Worm (Caenorhabditis elegans) whole organism, L1 larva: ENCODE measurements around the gene rpl-21.
A peak's percentile ranks its signal among the peaks of the same experiment; 100 is the strongest.

ENCODE experiments used
- C04F5.9 ChIP-seq: sonication (generic microtip); optimal IDR thresholded peaks from 2 replicates; lab custom pipeline; 2016; ENCODE audit warnings: missing genetic modification characterization, missing compliant biosample characterization
- C16A3.4 ChIP-seq: fragments of 150-350 bp; optimal IDR thresholded peaks from 2 replicates; lab custom pipeline; 2014; ENCODE audit warnings: missing biosample characterization, missing genetic modification characterization
- Y116A8C.19 ChIP-seq: sonication (generic microtip); optimal IDR thresholded peaks from 2 replicates; lab custom pipeline; 2016; ENCODE audit warnings: missing compliant biosample characterization, missing genetic modification characterization, borderline replicate concordance
- ama-1 ChIP-seq: fragments of 150-350 bp; optimal IDR thresholded peaks from 2 replicates; lab custom pipeline; 2014
- blmp-1 ChIP-seq: fragments of 150-350 bp; optimal IDR thresholded peaks from 2 replicates; lab custom pipeline; 2014; ENCODE audit warnings: missing biosample characterization, missing genetic modification characterization
- ceh-8 ChIP-seq: fragments of 200-800 bp; sonication (Bioruptor generic); optimal IDR thresholded peaks from 2 replicates; lab custom pipeline; 2018; ENCODE audit warnings: mild to moderate bottlenecking, missing genetic modification characterization, moderate library complexity, missing compliant biosample characterization
- ceh-88 ChIP-seq: fragments of 200-800 bp; sonication (Bioruptor generic); IDR thresholded peaks from 2 replicates; pipeline ENCODE4 v1.3.6; 2022; ENCODE audit warnings: missing genetic modification characterization, missing compliant biosample characterization
- ces-1 ChIP-seq: fragments of 150-350 bp; optimal IDR thresholded peaks from 2 replicates; lab custom pipeline; 2014; ENCODE audit warnings: missing biosample characterization, missing genetic modification reagents, missing genetic modification characterization
- dsc-1 ChIP-seq: sonication (generic microtip); optimal IDR thresholded peaks from 2 replicates; lab custom pipeline; 2016; ENCODE audit warnings: mild to moderate bottlenecking, missing genetic modification characterization, missing compliant biosample characterization
- efl-1 ChIP-seq, 4 experiments: fragments of 150-350 bp; optimal IDR thresholded peaks in 3 of 4; peaks in 1 of 4; 1 replicate in 1 of 4; 2 replicates in 3 of 4; lab custom pipeline; 2014; ENCODE audit warnings: missing biosample characterization in 2 of 4, missing genetic modification characterization in 2 of 4, missing genetic modification reagents in 2 of 4
- efl-3 ChIP-seq: fragments of 200-800 bp; sonication (Bioruptor generic); optimal IDR thresholded peaks from 2 replicates; lab custom pipeline; 2018; ENCODE audit warnings: mild to moderate bottlenecking, missing genetic modification characterization, missing compliant biosample characterization
- egl-27 ChIP-seq, 2 experiments: fragments of 150-350 bp in 1 of 2; sonication (generic microtip); optimal IDR thresholded peaks; 3 replicates each; lab custom pipeline; 2017 to 2018; ENCODE audit warnings: missing biosample characterization in 2 of 2, missing genetic modification characterization in 2 of 2, missing genetic modification reagents in 2 of 2
- fkh-10 ChIP-seq: sonication (generic microtip); optimal IDR thresholded peaks from 2 replicates; lab custom pipeline; 2017; ENCODE audit warnings: missing biosample characterization, missing genetic modification reagents, missing genetic modification characterization
- fkh-4 ChIP-seq: sonication (generic microtip); optimal IDR thresholded peaks from 2 replicates; lab custom pipeline; 2016; ENCODE audit warnings: missing compliant biosample characterization, missing genetic modification characterization, borderline replicate concordance
- fkh-8 ChIP-seq: sonication (generic microtip); optimal IDR thresholded peaks from 2 replicates; lab custom pipeline; 2016; ENCODE audit warnings: mild to moderate bottlenecking, missing genetic modification characterization, missing compliant biosample characterization
- fos-1 ChIP-seq: fragments of 150-350 bp; optimal IDR thresholded peaks from 2 replicates; lab custom pipeline; 2014; ENCODE audit warnings: missing biosample characterization, missing genetic modification characterization
- grh-1 ChIP-seq: fragments of 200-800 bp; sonication (Bioruptor generic); IDR thresholded peaks from 2 replicates; pipeline ENCODE4 v1.3.6; 2022; ENCODE audit warnings: missing genetic modification reagents, missing genetic modification characterization, missing compliant biosample characterization
- hlh-4 ChIP-seq: sonication (generic microtip); optimal IDR thresholded peaks from 2 replicates; lab custom pipeline; 2016; ENCODE audit warnings: mild to moderate bottlenecking, missing genetic modification characterization, missing compliant biosample characterization
- hpl-2 ChIP-seq: fragments of 150-350 bp; optimal IDR thresholded peaks from 2 replicates; lab custom pipeline; 2014; ENCODE audit warnings: missing biosample characterization, missing genetic modification reagents, missing genetic modification characterization
- irx-1 ChIP-seq: sonication (generic microtip); optimal IDR thresholded peaks from 2 replicates; lab custom pipeline; 2016; ENCODE audit warnings: missing genetic modification characterization, missing compliant biosample characterization
- jun-1 ChIP-seq: fragments of 150-350 bp; optimal IDR thresholded peaks from 2 replicates; lab custom pipeline; 2014; ENCODE audit warnings: missing biosample characterization, missing genetic modification reagents, missing genetic modification characterization
- lin-14 ChIP-seq: fragments of 200-800 bp; sonication (Bioruptor generic); optimal IDR thresholded peaks from 2 replicates; lab custom pipeline; 2018; ENCODE audit warnings: mild to moderate bottlenecking, missing genetic modification characterization, moderate library complexity, missing compliant biosample characterization
- lin-39 ChIP-seq: fragments of 150-350 bp; optimal IDR thresholded peaks from 2 replicates; lab custom pipeline; 2014; ENCODE audit warnings: missing biosample characterization, missing genetic modification reagents, missing genetic modification characterization
- lir-3 ChIP-seq: sonication (generic microtip); optimal IDR thresholded peaks from 2 replicates; lab custom pipeline; 2016; ENCODE audit warnings: mild to moderate bottlenecking, missing genetic modification characterization, moderate library complexity, missing compliant biosample characterization; ENCODE audit not compliant: poor library complexity
- mab-9 ChIP-seq: fragments of 200-800 bp; sonication (Bioruptor generic); IDR thresholded peaks from 2 replicates; pipeline ENCODE4 v1.3.6; 2022; ENCODE audit warnings: missing genetic modification reagents, missing genetic modification characterization, missing compliant biosample characterization
- mdl-1 ChIP-seq, 2 experiments: fragments of 150-350 bp; optimal IDR thresholded peaks; 2 replicates each; lab custom pipeline; 2014 to 2017; ENCODE audit warnings: missing biosample characterization in 2 of 2, missing genetic modification characterization in 2 of 2, inconsistent platforms in 1 of 2
- mef-2 ChIP-seq: fragments of 150-350 bp; optimal IDR thresholded peaks from 2 replicates; lab custom pipeline; 2014; ENCODE audit warnings: missing biosample characterization, missing genetic modification characterization
- mep-1 ChIP-seq: fragments of 150-350 bp; optimal IDR thresholded peaks from 2 replicates; lab custom pipeline; 2014; ENCODE audit warnings: missing biosample characterization, missing genetic modification characterization
- nhr-11 ChIP-seq: fragments of 150-350 bp; optimal IDR thresholded peaks from 2 replicates; lab custom pipeline; 2014; ENCODE audit warnings: missing biosample characterization, missing genetic modification characterization
- nhr-12 ChIP-seq: sonication (generic microtip); optimal IDR thresholded peaks from 2 replicates; lab custom pipeline; 2017; ENCODE audit warnings: missing biosample characterization, missing genetic modification characterization
- nhr-19 ChIP-seq: fragments of 200-800 bp; sonication (Bioruptor generic); conservative IDR thresholded peaks from 2 replicates; pipeline ENCODE4 v1.3.6; 2022; ENCODE audit warnings: missing genetic modification characterization, missing compliant biosample characterization
- nhr-237 ChIP-seq: fragments of 150-350 bp; optimal IDR thresholded peaks from 2 replicates; lab custom pipeline; 2014; ENCODE audit warnings: missing biosample characterization, missing genetic modification characterization
- nhr-28 ChIP-seq: fragments of 150-350 bp; optimal IDR thresholded peaks from 2 replicates; lab custom pipeline; 2014; ENCODE audit warnings: missing biosample characterization, missing genetic modification characterization
- nhr-47 ChIP-seq: sonication (generic microtip); optimal IDR thresholded peaks from 2 replicates; lab custom pipeline; 2016; ENCODE audit warnings: mild to moderate bottlenecking, missing genetic modification characterization, moderate library complexity, missing compliant biosample characterization
- nhr-84 ChIP-seq: sonication (generic microtip); optimal IDR thresholded peaks from 2 replicates; lab custom pipeline; 2017; ENCODE audit warnings: missing biosample characterization, missing genetic modification characterization
- nhr-85 ChIP-seq: sonication (generic microtip); peaks from one replicate; lab custom pipeline; 2016; ENCODE audit warnings: missing genetic modification characterization, inconsistent platforms, missing compliant biosample characterization
- nhr-90 ChIP-seq: sonication (generic microtip); optimal IDR thresholded peaks from 2 replicates; lab custom pipeline; 2016; ENCODE audit warnings: mild to moderate bottlenecking, missing genetic modification characterization, missing compliant biosample characterization; ENCODE audit not compliant: poor library complexity
- pax-3 ChIP-seq: fragments of 200-800 bp; sonication (Bioruptor generic); optimal IDR thresholded peaks from 2 replicates; lab custom pipeline; 2018; ENCODE audit warnings: mild to moderate bottlenecking, missing genetic modification characterization, moderate library complexity, missing compliant biosample characterization
- pqm-1 ChIP-seq: sonication (generic microtip); optimal IDR thresholded peaks from 3 replicates; lab custom pipeline; 2017; ENCODE audit warnings: missing biosample characterization, missing genetic modification characterization
- skn-1 ChIP-seq: fragments of 150-350 bp; optimal IDR thresholded peaks from 2 replicates; lab custom pipeline; 2014; ENCODE audit warnings: missing biosample characterization, missing genetic modification characterization
- snpc-4 ChIP-seq: fragments of 150-350 bp; optimal IDR thresholded peaks from 2 replicates; lab custom pipeline; 2014; ENCODE audit warnings: missing biosample characterization, missing genetic modification characterization
- snu-23 ChIP-seq: sonication (generic microtip); optimal IDR thresholded peaks from 2 replicates; lab custom pipeline; 2016; ENCODE audit warnings: missing genetic modification characterization, missing compliant biosample characterization
- sox-4 ChIP-seq: sonication (generic microtip); optimal IDR thresholded peaks from 2 replicates; lab custom pipeline; 2016; ENCODE audit warnings: missing genetic modification characterization, missing compliant biosample characterization
- sptf-1 ChIP-seq: fragments of 150-350 bp; optimal IDR thresholded peaks from 2 replicates; lab custom pipeline; 2014; ENCODE audit warnings: missing biosample characterization, missing genetic modification characterization
- swsn-7 ChIP-seq: sonication (generic microtip); optimal IDR thresholded peaks from 2 replicates; lab custom pipeline; 2016; ENCODE audit warnings: missing genetic modification characterization, missing compliant biosample characterization
- tlp-1 ChIP-seq: fragments of 150-350 bp; optimal IDR thresholded peaks from 2 replicates; lab custom pipeline; 2014; ENCODE audit warnings: missing biosample characterization, missing genetic modification characterization
- unc-30 ChIP-seq: sonication (generic microtip); optimal IDR thresholded peaks from 2 replicates; lab custom pipeline; 2017; ENCODE audit warnings: missing biosample characterization, missing genetic modification characterization
- unc-62 ChIP-seq: fragments of 150-350 bp; optimal IDR thresholded peaks from 2 replicates; lab custom pipeline; 2014; ENCODE audit warnings: missing biosample characterization, missing genetic modification reagents, missing genetic modification characterization
- unc-86 ChIP-seq: sonication (generic microtip); optimal IDR thresholded peaks from 2 replicates; lab custom pipeline; 2016; ENCODE audit warnings: missing genetic modification characterization, missing compliant biosample characterization
- zag-1 ChIP-seq: fragments of 150-350 bp; optimal IDR thresholded peaks from 2 replicates; lab custom pipeline; 2014; ENCODE audit warnings: missing biosample characterization, missing genetic modification characterization
- zip-4 ChIP-seq: fragments of 200-800 bp; sonication (Bioruptor generic); optimal IDR thresholded peaks from 2 replicates; lab custom pipeline; 2018; ENCODE audit warnings: mild to moderate bottlenecking, missing genetic modification characterization, moderate library complexity, missing compliant biosample characterization
- ztf-11 ChIP-seq, 2 experiments: sonication (generic microtip); optimal IDR thresholded peaks; 2 replicates each; lab custom pipeline; 2016 to 2017; ENCODE audit warnings: missing genetic modification characterization in 2 of 2, missing biosample characterization in 1 of 2, missing compliant biosample characterization in 1 of 2

The rpl-21 gene

ce11 chrIII:8163788-8164423, 33.9 kb upstream of the rpl-21 start, which contains the start of gene prp-8 (continued):
- TF ChIP-seq fkh-4 (tag; lab: Kevin White, UChicago) (no peak), efl-3 (GFP tag; lab: Kevin White, UChicago) (no peak), mef-2 (tag; lab: Kevin White, UChicago) (peak; percentile 74), fkh-8 (tag; lab: Kevin White, UChicago) (peak; percentile 93), nhr-12 (tag; lab: Kevin White, UChicago) (no peak), nhr-19 (GFP tag; lab: Robert Waterston, UW) (peak; percentile 87), zip-4 (GFP tag; lab: Kevin White, UChicago) (peak; percentile 10), nhr-237 (tag; lab: Kevin White, UChicago) (peak; percentile 58), grh-1 (GFP tag; lab: Robert Waterston, UW) (peak; percentile 46; the same call in 1 of the 2 replicates), efl-1 (optimal IDR thresholded peaks at IDR 0.05; lab: Kevin White, UChicago) (peak; percentile 85 to 93), efl-1 (GFP tag; optimal IDR thresholded peaks at IDR 0.05 in 1 of 2; lab: Kevin White, UChicago) (peak; percentile 92 to 99), unc-30 (tag; lab: Kevin White, UChicago) (no peak), sox-4 (tag; lab: Kevin White, UChicago) (peak; percentile 55), lin-39 (peak; percentile 48), snu-23 (peak; percentile 94), pax-3 (tag; lab: Kevin White, UChicago) (peak; percentile 71), irx-1 (peak; percentile 60), mdl-1 (tag; optimal IDR thresholded peaks at IDR 0.05; lab: Kevin White, UChicago) (peak in 1 of 2 experiments; percentile 87), zag-1 (no peak), swsn-7 (peak; percentile 87), mab-9 (GFP tag; lab: Robert Waterston, UW) (peak; percentile 34; the same call in 1 of the 2 replicates), unc-62 (GFP tag; lab: Kevin White, UChicago) (no peak), nhr-47 (tag; lab: Kevin White, UChicago) (peak; percentile 84), C16A3.4 (tag; lab: Kevin White, UChicago) (peak; percentile 96), nhr-85 (tag; lab: Kevin White, UChicago) (peak; percentile 85), fos-1 (tag; lab: Kevin White, UChicago) (peak; percentile 67), ceh-88 (peak; percentile 48; the same call in 1 of the 2 replicates), nhr-28 (tag; lab: Kevin White, UChicago) (no peak), ceh-8 (GFP tag; lab: Kevin White, UChicago) (peak; percentile 44), hpl-2 (GFP tag; lab: Kevin White, UChicago) (no peak), sptf-1 (tag; lab: Kevin White, UChicago) (no peak), nhr-90 (peak; percentile 71), Y116A8C.19 (tag; lab: Kevin White, UChicago) (no peak), nhr-11 (tag; lab: Kevin White, UChicago) (no peak), ces-1 (GFP tag; lab: Kevin White, UChicago) (no peak), lin-14 (GFP tag; lab: Kevin White, UChicago) (peak; percentile 93), unc-86 (tag; lab: Kevin White, UChicago) (peak; percentile 80), dsc-1 (tag; lab: Kevin White, UChicago) (peak; percentile 76), skn-1 (tag; lab: Kevin White, UChicago) (peak; percentile 94), snpc-4 (no peak), pqm-1 (tag; lab: Kevin White, UChicago) (no peak), lir-3 (tag; lab: Kevin White, UChicago) (peak; percentile 52), egl-27 (tag; optimal IDR thresholded peaks at IDR 0.05; lab: Kevin White, UChicago) (no peak), nhr-84 (tag; lab: Kevin White, UChicago) (no peak), jun-1 (tag; lab: Kevin White, UChicago) (peak; percentile 79), hlh-4 (tag; lab: Kevin White, UChicago) (no peak), fkh-10 (GFP tag; lab: Kevin White, UChicago) (peak; percentile 44), blmp-1 (tag; lab: Kevin White, UChicago) (peak; percentile 95), C04F5.9 (tag; lab: Kevin White, UChicago) (peak; percentile 35), tlp-1 (tag; lab: Kevin White, UChicago) (no peak), ama-1 (peak; percentile 51), ztf-11 (tag; optimal IDR thresholded peaks at IDR 0.05; lab: Kevin White, UChicago) (peak in 1 of 2 experiments; percentile 55), mep-1 (tag; lab: Kevin White, UChicago) (peak; percentile 96)
